Worm (Caenorhabditis elegans): ENCODE results near the gene pfd-5.

pfd-5 gene

DNA sequence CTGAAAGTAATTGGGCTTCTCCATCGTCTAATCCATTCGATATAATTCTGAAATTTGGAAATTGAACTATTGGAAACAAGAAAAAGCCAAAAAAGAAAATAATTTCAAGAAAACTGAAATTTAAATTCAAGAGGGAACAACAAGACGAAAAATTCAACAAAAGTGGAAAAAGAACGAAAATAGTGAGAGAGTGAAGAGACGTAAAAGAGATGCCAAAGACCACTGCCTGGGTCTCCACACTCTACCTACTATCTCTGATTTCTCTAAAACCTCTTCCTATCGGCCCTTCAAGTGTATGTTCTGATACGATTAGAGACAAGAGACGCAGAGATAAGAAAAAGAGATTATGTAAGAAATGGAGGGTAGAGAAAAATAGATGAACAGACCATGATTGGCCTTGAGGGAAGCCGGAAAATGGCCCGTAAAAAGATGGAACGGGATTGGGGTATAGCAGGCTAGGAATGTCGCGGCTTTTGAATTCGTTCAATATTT lies 44.9 kb downstream of the pfd-5 start, which contains the start of gene ogt-1:
TSS of gene ogt-1 (minus strand) at position 51 of the 492 bp plus-strand sequence.
- TF ChIP-seq klf-2 (GFP tag; conservative IDR thresholded peaks at IDR 0.05), result no peak
- peak; percentile 57; the same call in 1 of the 2 replicates for TF ChIP-seq ztf-23 (GFP tag; IDR thresholded peaks at IDR 0.05)
- peak; percentile 69; the same call in 1 of the 2 replicates for TF ChIP-seq ztf-29 (GFP tag; IDR thresholded peaks at IDR 0.05)
- TF ChIP-seq cog-1 (tag; optimal IDR thresholded peaks at IDR 0.05), result peak; percentile 47
- TF ChIP-seq flt-1 (GFP tag; IDR thresholded peaks at IDR 0.05), result no peak
- TF ChIP-seq ref-1 (GFP tag; conservative IDR thresholded peaks at IDR 0.05), result no peak

- TF ChIP-seq ztf-23 (GFP tag; IDR thresholded peaks at IDR 0.05) (no peak), flt-1 (GFP tag; IDR thresholded peaks at IDR 0.05) (no peak), ztf-29 (GFP tag; IDR thresholded peaks at IDR 0.05) (no peak), ref-1 (GFP tag; conservative IDR thresholded peaks at IDR 0.05) (no peak), T22C8.4 (GFP tag; IDR thresholded peaks at IDR 0.05) (no peak), klf-2 (GFP tag; conservative IDR thresholded peaks at IDR 0.05) (no peak), med-1 (GFP tag; optimal IDR thresholded peaks at IDR 0.05; ENCODE audit: insufficient read depth) (no peak), tab-1 (GFP tag; IDR thresholded peaks at IDR 0.05) (no peak), cog-1 (tag; optimal IDR thresholded peaks at IDR 0.05) (no peak)
These were observed 46.1 kb downstream of the pfd-5 start for ce11 chrIII:7152569-7152968.

DNA sequence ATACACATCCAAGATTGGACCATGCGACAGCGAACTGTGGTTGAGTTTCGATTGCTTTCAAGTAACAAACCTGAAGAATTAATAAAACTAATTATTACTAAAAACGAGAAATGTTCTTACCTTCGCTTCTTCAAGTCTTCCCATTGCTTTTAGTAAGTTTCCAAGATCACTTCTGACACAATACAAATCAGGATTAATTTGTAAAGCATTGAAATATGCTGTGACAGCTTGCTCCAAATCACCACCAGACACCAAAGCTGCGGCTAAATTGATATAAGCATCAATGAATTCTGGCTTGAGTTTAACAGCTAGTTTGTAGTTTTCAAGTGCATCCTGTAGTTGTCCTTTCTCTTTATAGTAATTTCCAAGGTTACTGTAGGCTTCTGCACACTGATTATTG lies 48.5 kb downstream of the pfd-5 start:
- TF ChIP-seq T22C8.4 (GFP tag; IDR thresholded peaks at IDR 0.05) (no peak), cog-1 (tag; optimal IDR thresholded peaks at IDR 0.05) (no peak), ref-1 (GFP tag; conservative IDR thresholded peaks at IDR 0.05) (no peak), flt-1 (GFP tag; IDR thresholded peaks at IDR 0.05) (no peak), ztf-29 (GFP tag; IDR thresholded peaks at IDR 0.05) (no peak), tab-1 (GFP tag; IDR thresholded peaks at IDR 0.05) (no peak)

ce11 chrIII:7148191-7148590 lies 50.5 kb downstream of the pfd-5 start:
- no peak for TF ChIP-seq ztf-23 (GFP tag; IDR thresholded peaks at IDR 0.05)
- no peak for TF ChIP-seq med-1 (GFP tag; optimal IDR thresholded peaks at IDR 0.05; ENCODE audit: insufficient read depth)
- no peak for TF ChIP-seq T22C8.4 (GFP tag; IDR thresholded peaks at IDR 0.05)
- TF ChIP-seq cog-1 (tag; optimal IDR thresholded peaks at IDR 0.05), result no peak
- TF ChIP-seq ztf-29 (GFP tag; IDR thresholded peaks at IDR 0.05), result no peak
- no peak for TF ChIP-seq klf-2 (GFP tag; conservative IDR thresholded peaks at IDR 0.05)
- no peak for TF ChIP-seq ref-1 (GFP tag; conservative IDR thresholded peaks at IDR 0.05)
- no peak for TF ChIP-seq flt-1 (GFP tag; IDR thresholded peaks at IDR 0.05)
- TF ChIP-seq tab-1 (GFP tag; IDR thresholded peaks at IDR 0.05), result no peak

All from whole organism, midembryonic.